Worm (Caenorhabditis elegans): ENCODE results near the gene T07A9.12.

Gene T07A9.12

DNA sequence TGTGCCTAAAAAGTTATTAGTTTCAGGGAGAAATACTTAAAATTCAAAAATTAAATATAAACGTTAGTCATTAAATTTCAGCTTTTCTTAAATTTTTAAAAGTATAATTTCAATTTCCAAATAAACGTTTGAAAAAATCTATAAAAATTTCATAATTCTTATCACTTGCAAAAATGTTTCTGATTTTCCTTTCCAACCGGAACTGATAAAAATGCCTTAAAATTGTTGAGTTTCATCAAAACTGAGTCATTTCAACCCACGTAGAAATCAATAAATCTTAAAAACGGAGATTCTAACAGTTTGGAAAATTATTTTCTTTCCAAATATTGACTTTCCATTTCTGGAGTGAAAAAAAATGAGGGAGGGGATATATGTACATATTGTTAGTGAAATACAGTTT, 1.8 kb upstream of the T07A9.12 start:
- TF ChIP-seq K09A11.1 (tag; optimal IDR thresholded peaks at IDR 0.05; ENCODE audit: insufficient read depth) (no peak), odd-2 (tag; optimal IDR thresholded peaks at IDR 0.05) (no peak), tbx-2 (tag; optimal IDR thresholded peaks at IDR 0.05) (no peak), ceh-30 (tag; optimal IDR thresholded peaks at IDR 0.05) (no peak), K02D7.2 (tag; optimal IDR thresholded peaks at IDR 0.05) (no peak), ceh-18 (tag; optimal IDR thresholded peaks at IDR 0.05) (no peak), elt-4 (tag; optimal IDR thresholded peaks at IDR 0.05) (no peak), sox-2 (GFP tag; IDR thresholded peaks at IDR 0.05) (no peak), che-1 (tag; optimal IDR thresholded peaks at IDR 0.05) (no peak)

DNA sequence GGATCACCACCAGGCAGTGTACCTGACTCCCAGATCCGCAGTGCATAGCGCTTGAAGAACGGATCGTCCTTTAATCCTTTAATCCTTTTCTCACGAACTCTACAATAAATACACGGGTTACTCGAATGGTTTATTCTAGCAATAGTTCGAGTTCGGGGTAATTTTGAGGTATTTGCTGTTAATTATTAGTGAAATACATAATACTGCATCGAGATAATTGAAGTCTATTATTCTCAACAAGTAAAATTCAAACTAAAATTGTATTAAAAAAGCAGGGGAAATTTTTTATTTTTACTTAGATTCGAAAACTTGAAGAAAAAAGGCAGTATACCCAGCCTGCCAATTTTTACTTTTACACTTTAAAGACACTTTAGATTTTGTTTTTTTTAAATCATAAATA, 732 bp upstream of the T07A9.12 start, which contains the start of gene kgb-1:
kgb-1 (minus strand) TSS at position 101 of the 400 bp plus-strand sequence.
- TF ChIP-seq fkh-10 (GFP tag; optimal IDR thresholded peaks at IDR 0.05): no peak
- no peak for TF ChIP-seq zip-5 (tag; optimal IDR thresholded peaks at IDR 0.05)
- no peak for TF ChIP-seq nfya-1 (tag; optimal IDR thresholded peaks at IDR 0.05)
- no peak for TF ChIP-seq hlh-15 (tag; optimal IDR thresholded peaks at IDR 0.05)
- no peak for TF ChIP-seq sox-2 (GFP tag; IDR thresholded peaks at IDR 0.05)
- no peak for TF ChIP-seq ceh-24 (tag; optimal IDR thresholded peaks at IDR 0.05)
- TF ChIP-seq ets-4 (tag; optimal IDR thresholded peaks at IDR 0.05): no peak
- TF ChIP-seq sox-4 (tag; optimal IDR thresholded peaks at IDR 0.05): no peak
- TF ChIP-seq pat-9 (tag; optimal IDR thresholded peaks at IDR 0.05): no peak
- TF ChIP-seq ama-1 (optimal IDR thresholded peaks at IDR 0.05): no peak
- no peak for TF ChIP-seq gmeb-2 (tag; optimal IDR thresholded peaks at IDR 0.05)

DNA sequence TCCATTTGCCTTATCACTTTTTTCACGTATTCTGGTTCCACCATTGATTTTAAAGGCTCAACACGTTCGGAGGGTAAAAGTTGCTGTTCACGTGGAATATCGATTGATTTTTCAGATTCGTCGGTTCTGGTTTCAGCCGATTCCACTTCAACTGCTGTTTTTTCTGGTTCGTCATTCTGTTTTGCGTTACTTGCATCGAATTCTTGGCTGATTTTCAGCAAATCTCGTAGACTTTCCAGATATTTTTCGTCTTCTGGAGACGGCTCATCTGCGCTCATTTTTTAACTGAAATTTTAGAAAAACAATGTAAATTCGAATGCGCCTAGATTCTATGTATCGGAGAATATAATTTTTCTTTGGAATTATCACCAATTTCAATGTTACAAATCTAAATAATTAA, 9.0 kb downstream of the T07A9.12 start, which contains the start of gene eri-1:
eri-1 (minus strand) TSS at position 285 of the 400 bp plus-strand sequence.
- TF ChIP-seq sox-2 (GFP tag; IDR thresholded peaks at IDR 0.05) (no peak), tbx-2 (tag; optimal IDR thresholded peaks at IDR 0.05) (no peak), elt-2 (tag; optimal IDR thresholded peaks at IDR 0.05) (no peak), pha-2 (tag; optimal IDR thresholded peaks at IDR 0.05) (no peak), ceh-19 (GFP tag; optimal IDR thresholded peaks at IDR 0.05) (no peak), pax-1 (tag; optimal IDR thresholded peaks at IDR 0.05) (no peak), ref-2 (tag; optimal IDR thresholded peaks at IDR 0.05) (no peak), ceh-24 (tag; optimal IDR thresholded peaks at IDR 0.05) (no peak), ceh-30 (tag; optimal IDR thresholded peaks at IDR 0.05) (no peak), pros-1 (tag; optimal IDR thresholded peaks at IDR 0.05) (no peak), nhr-232 (tag; optimal IDR thresholded peaks at IDR 0.05) (no peak), pqm-1 (tag; optimal IDR thresholded peaks at IDR 0.05) (no peak), tbx-7 (tag; optimal IDR thresholded peaks at IDR 0.05) (no peak), nfya-1 (tag; optimal IDR thresholded peaks at IDR 0.05) (no peak), ahr-1 (tag; optimal IDR thresholded peaks at IDR 0.05) (no peak), fkh-6 (tag; optimal IDR thresholded peaks at IDR 0.05) (no peak), F13H6.1 (tag; optimal IDR thresholded peaks at IDR 0.05) (no peak), ceh-48 (tag; optimal IDR thresholded peaks at IDR 0.05) (no peak), npax-4 (tag; optimal IDR thresholded peaks at IDR 0.05) (no peak)

DNA sequence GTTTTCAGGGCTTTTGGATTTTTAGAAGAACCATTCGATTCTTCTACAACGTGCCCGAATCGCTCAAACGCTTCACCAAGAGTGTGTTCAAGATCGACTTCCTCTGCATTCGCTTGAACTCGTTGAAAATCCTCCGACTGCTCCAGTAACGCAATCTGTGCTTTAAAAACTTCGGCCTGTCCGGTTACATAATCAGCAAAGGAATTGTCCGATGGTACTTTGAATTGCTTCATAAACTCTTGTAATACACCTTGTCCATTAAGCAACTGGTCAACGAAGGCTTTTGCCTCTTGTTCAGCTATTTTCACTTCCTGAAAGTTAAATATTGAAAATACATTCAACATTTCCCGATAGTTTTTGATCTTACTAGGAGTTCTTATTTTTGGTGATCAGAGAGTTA, 10.0 kb downstream of the T07A9.12 start:
- no peak for TF ChIP-seq pha-4 (tag; optimal IDR thresholded peaks at IDR 0.05)
- no peak for TF ChIP-seq lin-11 (tag; optimal IDR thresholded peaks at IDR 0.05)
- no peak for TF ChIP-seq ama-1 (optimal IDR thresholded peaks at IDR 0.05)
- TF ChIP-seq ceh-30 (tag; optimal IDR thresholded peaks at IDR 0.05): no peak
- TF ChIP-seq mec-3 (tag; optimal IDR thresholded peaks at IDR 0.05; ENCODE audit: borderline replicate concordance): no peak
- no peak for TF ChIP-seq npax-4 (tag; optimal IDR thresholded peaks at IDR 0.05)
- TF ChIP-seq ceh-2 (tag; optimal IDR thresholded peaks at IDR 0.05): no peak
- no peak for TF ChIP-seq nhr-232 (tag; optimal IDR thresholded peaks at IDR 0.05)
- TF ChIP-seq nhr-11 (tag; optimal IDR thresholded peaks at IDR 0.05): no peak
- no peak for TF ChIP-seq ceh-45 (GFP tag; IDR thresholded peaks at IDR 0.05)
- TF ChIP-seq sdc-2 (tag; optimal IDR thresholded peaks at IDR 0.05): no peak
- no peak for TF ChIP-seq zip-5 (tag; optimal IDR thresholded peaks at IDR 0.05)
- no peak for TF ChIP-seq K09A11.1 (tag; optimal IDR thresholded peaks at IDR 0.05; ENCODE audit: insufficient read depth)
- TF ChIP-seq unc-3 (GFP tag; conservative IDR thresholded peaks at IDR 0.05): no peak
- no peak for TF ChIP-seq unc-3 (tag; optimal IDR thresholded peaks at IDR 0.05)
- no peak for TF ChIP-seq ceh-14 (tag; optimal IDR thresholded peaks at IDR 0.05)
- TF ChIP-seq tbx-7 (tag; optimal IDR thresholded peaks at IDR 0.05): no peak
- no peak for TF ChIP-seq ceh-48 (tag; optimal IDR thresholded peaks at IDR 0.05)
- TF ChIP-seq lim-6 (tag; optimal IDR thresholded peaks at IDR 0.05): no peak
- TF ChIP-seq ceh-31 (tag; optimal IDR thresholded peaks at IDR 0.05): no peak
